Worm (Caenorhabditis elegans) whole organism, L2 larva: Measurements from ENCODE around the gene srh-184.

Source experiments
- C34F6.9 ChIP-seq: fragments of 150-350 bp; optimal IDR thresholded peaks from 2 replicates; lab custom pipeline; 2014; ENCODE audit warnings: missing biosample characterization, missing genetic modification characterization
- R02D3.7 ChIP-seq: fragments of 150-350 bp; optimal IDR thresholded peaks from 2 replicates; lab custom pipeline; 2014; ENCODE audit warnings: missing biosample characterization, missing genetic modification characterization
- Y55F3AM.14 ChIP-seq: fragments of 200-800 bp; sonication (Bioruptor generic); optimal IDR thresholded peaks from 2 replicates; lab custom pipeline; 2018; ENCODE audit warnings: mild to moderate bottlenecking, missing genetic modification characterization, missing compliant biosample characterization
- ZK546.5 ChIP-seq: sonication (generic microtip); optimal IDR thresholded peaks from 2 replicates; lab custom pipeline; 2017; ENCODE audit warnings: missing biosample characterization, missing genetic modification characterization
- alr-1 ChIP-seq: fragments of 150-350 bp; optimal IDR thresholded peaks from 2 replicates; lab custom pipeline; 2014; ENCODE audit warnings: missing biosample characterization, missing genetic modification characterization
- aly-2 ChIP-seq: fragments of 150-350 bp; optimal IDR thresholded peaks from 2 replicates; lab custom pipeline; 2014; ENCODE audit warnings: missing biosample characterization, missing genetic modification characterization
- blmp-1 ChIP-seq: sonication (generic microtip); optimal IDR thresholded peaks from 2 replicates; lab custom pipeline; 2017; ENCODE audit warnings: missing genetic modification characterization, mild to moderate bottlenecking, missing compliant biosample characterization, antibody characterized with exemption, moderate library complexity; ENCODE audit not compliant: insufficient read depth
- ceh-16 ChIP-seq: fragments of 150-350 bp; optimal IDR thresholded peaks from 2 replicates; lab custom pipeline; 2014; ENCODE audit warnings: missing biosample characterization, missing genetic modification characterization
- ceh-82 ChIP-seq: fragments of 150-350 bp; optimal IDR thresholded peaks from 2 replicates; lab custom pipeline; 2014; ENCODE audit warnings: missing biosample characterization, missing genetic modification characterization
- crh-2 ChIP-seq: sonication (generic microtip); optimal IDR thresholded peaks from 2 replicates; lab custom pipeline; 2017; ENCODE audit warnings: missing biosample characterization, missing genetic modification characterization
- egl-27 ChIP-seq: sonication (generic microtip); optimal IDR thresholded peaks from 3 replicates; lab custom pipeline; 2017; ENCODE audit warnings: missing biosample characterization, missing genetic modification reagents, missing genetic modification characterization
- elt-1 ChIP-seq: fragments of 150-350 bp; optimal IDR thresholded peaks from 2 replicates; lab custom pipeline; 2014; ENCODE audit warnings: missing biosample characterization, missing genetic modification characterization
- elt-3 ChIP-seq: sonication (generic microtip); optimal IDR thresholded peaks from 2 replicates; lab custom pipeline; 2017; ENCODE audit warnings: missing biosample characterization, missing genetic modification characterization
- gmeb-1 ChIP-seq: fragments of 150-350 bp; optimal IDR thresholded peaks from 2 replicates; lab custom pipeline; 2014; ENCODE audit warnings: missing biosample characterization, missing genetic modification characterization
- lin-13 ChIP-seq: fragments of 150-350 bp; optimal IDR thresholded peaks from 2 replicates; lab custom pipeline; 2014; ENCODE audit warnings: missing biosample characterization, missing genetic modification reagents, missing genetic modification characterization
- mab-5 ChIP-seq: fragments of 150-350 bp; optimal IDR thresholded peaks from 2 replicates; lab custom pipeline; 2014; ENCODE audit warnings: missing biosample characterization, missing genetic modification characterization
- mbf-1 ChIP-seq: sonication (generic microtip); optimal IDR thresholded peaks from 2 replicates; lab custom pipeline; 2017; ENCODE audit warnings: missing biosample characterization, missing genetic modification characterization
- mdl-1 ChIP-seq, 2 experiments: fragments of 150-350 bp in 1 of 2; sonication (generic microtip) in 1 of 2; optimal IDR thresholded peaks; 2 replicates each; lab custom pipeline; 2017; ENCODE audit warnings: missing biosample characterization in 2 of 2, missing genetic modification characterization in 2 of 2
- nhr-10 ChIP-seq: sonication (generic microtip); optimal IDR thresholded peaks from 2 replicates; lab custom pipeline; 2017; ENCODE audit warnings: missing biosample characterization, missing genetic modification characterization
- nhr-11 ChIP-seq: fragments of 150-350 bp; optimal IDR thresholded peaks from 2 replicates; lab custom pipeline; 2014; ENCODE audit warnings: missing biosample characterization, missing genetic modification characterization
- nhr-12 ChIP-seq: fragments of 150-350 bp; optimal IDR thresholded peaks from 2 replicates; lab custom pipeline; 2014; ENCODE audit warnings: missing biosample characterization, missing genetic modification characterization
- nhr-23 ChIP-seq: fragments of 150-350 bp; optimal IDR thresholded peaks from 2 replicates; lab custom pipeline; 2014; ENCODE audit warnings: missing biosample characterization, missing genetic modification reagents, missing genetic modification characterization
- nhr-237 ChIP-seq: fragments of 150-350 bp; optimal IDR thresholded peaks from 2 replicates; lab custom pipeline; 2014; ENCODE audit warnings: missing biosample characterization, missing genetic modification characterization
- nhr-25 ChIP-seq: fragments of 150-350 bp; sonication (generic microtip); optimal IDR thresholded peaks from 3 replicates; lab custom pipeline; 2014; ENCODE audit warnings: missing biosample characterization, missing genetic modification characterization
- nhr-77 ChIP-seq: fragments of 150-350 bp; optimal IDR thresholded peaks from 2 replicates; lab custom pipeline; 2014; ENCODE audit warnings: missing biosample characterization, missing genetic modification characterization
- sem-4 ChIP-seq: fragments of 150-350 bp; optimal IDR thresholded peaks from 2 replicates; lab custom pipeline; 2014; ENCODE audit warnings: missing biosample characterization, missing genetic modification reagents, missing genetic modification characterization
- skn-1 ChIP-seq: sonication (generic microtip); optimal IDR thresholded peaks from 2 replicates; lab custom pipeline; 2017; ENCODE audit warnings: missing biosample characterization, missing genetic modification characterization
- sma-3 ChIP-seq: sonication (generic microtip); optimal IDR thresholded peaks from 2 replicates; lab custom pipeline; 2016; ENCODE audit warnings: missing genetic modification reagents, missing genetic modification characterization, missing compliant biosample characterization
- sma-9 ChIP-seq, 2 experiments: fragments of 150-350 bp in 1 of 2; sonication (generic microtip) in 1 of 2; optimal IDR thresholded peaks; 2 replicates each; lab custom pipeline; 2014 to 2016; ENCODE audit warnings: missing genetic modification characterization in 2 of 2, mild to moderate bottlenecking in 1 of 2, missing biosample characterization in 1 of 2, missing compliant biosample characterization in 1 of 2, missing genetic modification reagents in 1 of 2, moderate library complexity in 1 of 2
- snpc-4 ChIP-seq: fragments of 150-350 bp; optimal IDR thresholded peaks from 2 replicates; lab custom pipeline; 2014; ENCODE audit warnings: missing biosample characterization, missing genetic modification characterization
- unc-55 ChIP-seq: fragments of 150-350 bp; sonication (generic microtip); optimal IDR thresholded peaks from 3 replicates; lab custom pipeline; 2014; ENCODE audit warnings: missing biosample characterization, missing genetic modification reagents, missing genetic modification characterization
- unc-62 ChIP-seq: fragments of 150-350 bp; optimal IDR thresholded peaks from 2 replicates; lab custom pipeline; 2014; ENCODE audit warnings: missing biosample characterization, missing genetic modification reagents, missing genetic modification characterization
- zag-1 ChIP-seq: fragments of 150-350 bp; optimal IDR thresholded peaks from 2 replicates; lab custom pipeline; 2014; ENCODE audit warnings: missing biosample characterization, missing genetic modification characterization
- ztf-1 ChIP-seq: fragments of 200-800 bp; sonication (Bioruptor generic); conservative IDR thresholded peaks from 2 replicates; pipeline ENCODE4 v1.3.6; 2022; ENCODE audit warnings: missing genetic modification characterization, missing compliant biosample characterization
- ztf-11 ChIP-seq: sonication (generic microtip); optimal IDR thresholded peaks from 2 replicates; lab custom pipeline; 2017; ENCODE audit warnings: missing biosample characterization, missing genetic modification characterization
- ztf-4 ChIP-seq: fragments of 150-350 bp; optimal IDR thresholded peaks from 2 replicates; lab custom pipeline; 2014; ENCODE audit warnings: missing biosample characterization, missing genetic modification characterization

srh-184 gene

ce11 chrV:10798090-10798489 lies at the start of gene srh-184:
Gene srh-184, minus strand, starts transcription at chrV:10798190.
- TF ChIP-seq ceh-82 (tag; lab: Kevin White, UChicago), result no peak
- TF ChIP-seq nhr-25 (tag; lab: Kevin White, UChicago), result no peak
- no peak for TF ChIP-seq nhr-10 (tag; lab: Kevin White, UChicago)
- no peak for TF ChIP-seq mab-5 (tag; lab: Kevin White, UChicago)
- TF ChIP-seq nhr-237 (tag; lab: Kevin White, UChicago), result no peak
- TF ChIP-seq elt-3 (tag; lab: Kevin White, UChicago), result no peak
- TF ChIP-seq unc-55, result no peak
- no peak for TF ChIP-seq blmp-1 (tag; lab: Kevin White, UChicago)
- no peak for TF ChIP-seq nhr-23 (tag; lab: Kevin White, UChicago)
- TF ChIP-seq ztf-4 (tag; lab: Kevin White, UChicago), result no peak
- no peak for TF ChIP-seq egl-27 (tag; lab: Kevin White, UChicago)
- no peak for TF ChIP-seq ztf-11 (tag; lab: Kevin White, UChicago)
- TF ChIP-seq sem-4 (tag; lab: Kevin White, UChicago), result no peak
- no peak for TF ChIP-seq mdl-1 (tag; optimal IDR thresholded peaks at IDR 0.05; lab: Kevin White, UChicago)
- no peak for TF ChIP-seq nhr-11 (tag; lab: Kevin White, UChicago)
- TF ChIP-seq mbf-1 (tag; lab: Kevin White, UChicago), result no peak
- no peak for TF ChIP-seq sma-9 (GFP tag; optimal IDR thresholded peaks at IDR 0.05; lab: Kevin White, UChicago)
- TF ChIP-seq sma-9 (tag; optimal IDR thresholded peaks at IDR 0.05; lab: Kevin White, UChicago), result no peak
- TF ChIP-seq skn-1, result no peak
- TF ChIP-seq unc-62 (GFP tag; lab: Kevin White, UChicago), result no peak
- TF ChIP-seq R02D3.7 (tag; lab: Kevin White, UChicago), result no peak

ce11 chrV:10846893-10847292 lies 48.9 kb upstream of the srh-184 start, which contains the start of gene C29A12.6:
Gene C29A12.6, plus strand, starts transcription at chrV:10847193.
- no peak for TF ChIP-seq ztf-4 (tag; lab: Kevin White, UChicago)
- no peak for TF ChIP-seq ceh-82 (tag; lab: Kevin White, UChicago)
- no peak for TF ChIP-seq zag-1 (tag; lab: Kevin White, UChicago)
- no peak for TF ChIP-seq aly-2 (tag; lab: Kevin White, UChicago)
- no peak for TF ChIP-seq unc-55
- TF ChIP-seq sma-9 (GFP tag; optimal IDR thresholded peaks at IDR 0.05; lab: Kevin White, UChicago), result no peak
- TF ChIP-seq sma-9 (tag; optimal IDR thresholded peaks at IDR 0.05; lab: Kevin White, UChicago), result no peak
- TF ChIP-seq blmp-1 (tag; lab: Kevin White, UChicago), result no peak
- no peak for TF ChIP-seq sma-3 (GFP tag; lab: Kevin White, UChicago)
- no peak for TF ChIP-seq alr-1 (tag; lab: Kevin White, UChicago)
- TF ChIP-seq nhr-11 (tag; lab: Kevin White, UChicago), result no peak
- TF ChIP-seq, all 48 proteins: peak for 0

- TF ChIP-seq mbf-1 (tag; lab: Kevin White, UChicago), result no peak
- no peak for TF ChIP-seq nhr-77
- TF ChIP-seq sma-9 (GFP tag; optimal IDR thresholded peaks at IDR 0.05; lab: Kevin White, UChicago), result no peak
- TF ChIP-seq sma-9 (tag; optimal IDR thresholded peaks at IDR 0.05; lab: Kevin White, UChicago), result no peak
- TF ChIP-seq nhr-11 (tag; lab: Kevin White, UChicago), result no peak
- no peak for TF ChIP-seq snpc-4 (tag; lab: Kevin White, UChicago)
- no peak for TF ChIP-seq nhr-23 (tag; lab: Kevin White, UChicago)
- TF ChIP-seq ceh-16 (tag; lab: Kevin White, UChicago), result no peak
- TF ChIP-seq sem-4 (tag; lab: Kevin White, UChicago), result no peak
- no peak for TF ChIP-seq sma-3 (GFP tag; lab: Kevin White, UChicago)
- no peak for TF ChIP-seq elt-1 (tag; lab: Kevin White, UChicago)
- TF ChIP-seq ztf-1 (GFP tag; lab: Robert Waterston, UW), result no peak
- TF ChIP-seq ZK546.5 (tag; lab: Kevin White, UChicago), result no peak
- no peak for TF ChIP-seq lin-13 (GFP tag; lab: Kevin White, UChicago)
- no peak for TF ChIP-seq ztf-4 (tag; lab: Kevin White, UChicago)
- no peak for TF ChIP-seq gmeb-1
- TF ChIP-seq skn-1, result no peak
- no peak for TF ChIP-seq blmp-1 (tag; lab: Kevin White, UChicago)
- no peak for TF ChIP-seq nhr-12 (tag; lab: Kevin White, UChicago)
These were observed 41.4 kb upstream of the srh-184 start for ce11 chrV:10839398-10839797.

- TF ChIP-seq Y55F3AM.14 (GFP tag; lab: Kevin White, UChicago), result peak; percentile 46
- peak; percentile 52 for TF ChIP-seq unc-55
- no peak for TF ChIP-seq C34F6.9 (tag; lab: Kevin White, UChicago)
- peak; percentile 58 for TF ChIP-seq mab-5 (tag; lab: Kevin White, UChicago)
- no peak for TF ChIP-seq crh-2 (tag; lab: Kevin White, UChicago)
- no peak for TF ChIP-seq nhr-11 (tag; lab: Kevin White, UChicago)
- TF ChIP-seq, all 48 proteins: peak for 3
These were observed 40.2 kb upstream of the srh-184 start for ce11 chrV:10838204-10838603.
